Worm (Caenorhabditis elegans) whole organism, midembryonic: ENCODE measurements around the gene str-78.

ENCODE experiments used
- T22C8.4 ChIP-seq: fragments of 200-800 bp; sonication (Bioruptor generic); IDR thresholded peaks from 2 replicates; pipeline ENCODE4 v1.3.6; 2022; ENCODE audit warnings: missing genetic modification characterization, missing compliant biosample characterization
- cog-1 ChIP-seq: sonication (generic microtip); optimal IDR thresholded peaks from 2 replicates; lab custom pipeline; 2016; ENCODE audit warnings: missing genetic modification characterization, missing compliant biosample characterization
- flt-1 ChIP-seq: fragments of 200-800 bp; sonication (Bioruptor generic); IDR thresholded peaks from 2 replicates; pipeline ENCODE4 v1.3.6; 2022; ENCODE audit warnings: missing genetic modification characterization, missing compliant biosample characterization
- klf-2 ChIP-seq: fragments of 200-800 bp; sonication (Bioruptor generic); conservative IDR thresholded peaks from 2 replicates; pipeline ENCODE4 v1.3.6; 2022; ENCODE audit warnings: missing genetic modification reagents, missing genetic modification characterization, missing compliant biosample characterization
- med-1 ChIP-seq: sonication (generic microtip); optimal IDR thresholded peaks from 2 replicates; lab custom pipeline; 2017; ENCODE audit warnings: missing genetic modification characterization, mild to moderate bottlenecking, missing compliant biosample characterization, antibody characterized with exemption, missing genetic modification reagents; ENCODE audit not compliant: insufficient read depth
- ref-1 ChIP-seq: fragments of 200-800 bp; sonication (Bioruptor generic); conservative IDR thresholded peaks from 2 replicates; pipeline ENCODE4 v1.3.6; 2022; ENCODE audit warnings: missing genetic modification reagents, missing genetic modification characterization, missing compliant biosample characterization
- tab-1 ChIP-seq: fragments of 200-800 bp; sonication (Bioruptor generic); IDR thresholded peaks from 2 replicates; pipeline ENCODE4 v1.3.6; 2022; ENCODE audit warnings: missing genetic modification characterization, missing compliant biosample characterization
- ztf-23 ChIP-seq: fragments of 200-800 bp; sonication (Bioruptor generic); IDR thresholded peaks from 2 replicates; pipeline ENCODE4 v1.3.6; 2022; ENCODE audit warnings: missing genetic modification reagents, missing genetic modification characterization, missing compliant biosample characterization

DNA sequence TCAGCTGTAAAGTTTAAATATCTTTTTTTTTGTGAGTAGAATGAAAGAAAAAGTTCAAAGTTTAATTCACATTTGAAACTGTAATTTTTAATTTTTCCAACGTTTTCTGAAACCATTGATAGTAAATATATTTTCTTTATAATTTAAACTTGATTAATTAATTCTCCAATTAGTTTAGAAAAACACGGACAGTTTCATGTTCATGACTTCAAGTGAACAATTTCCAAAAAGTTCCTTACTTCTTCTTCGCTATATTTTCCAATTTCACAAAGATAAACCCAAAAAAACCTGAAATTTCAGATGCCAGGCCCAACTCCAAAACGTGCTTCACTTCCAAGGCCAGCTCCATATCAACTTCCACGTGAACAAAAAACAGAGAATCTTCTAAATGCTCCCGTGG lies 38.5 kb downstream of the str-78 start, which contains the start of gene M199.2:
- TF ChIP-seq med-1 (GFP tag; lab: Kevin White, UChicago) = no peak
- TF ChIP-seq flt-1 (GFP tag; lab: Robert Waterston, UW) = no peak
- no peak for TF ChIP-seq tab-1
- no peak for TF ChIP-seq ref-1 (GFP tag; lab: Robert Waterston, UW)
- no peak for TF ChIP-seq cog-1 (tag; lab: Kevin White, UChicago)
- no peak for TF ChIP-seq ztf-23 (GFP tag; lab: Robert Waterston, UW)
- TF ChIP-seq klf-2 (GFP tag; lab: Robert Waterston, UW) = no peak
- TF ChIP-seq T22C8.4 (GFP tag; lab: Robert Waterston, UW) = no peak
